Worm (Caenorhabditis elegans) whole organism, L3 larva: Measurements from ENCODE around the gene T08H10.3.

ENCODE experiments used
- ama-1 ChIP-seq: fragments of 150-350 bp; optimal IDR thresholded peaks from 2 replicates; lab custom pipeline; 2018
- ceh-82 ChIP-seq: fragments of 150-350 bp; optimal IDR thresholded peaks from 2 replicates; lab custom pipeline; 2014; ENCODE audit warnings: missing biosample characterization, missing genetic modification characterization
- egl-5 ChIP-seq: fragments of 150-350 bp; optimal IDR thresholded peaks from 2 replicates; lab custom pipeline; 2017; ENCODE audit warnings: missing biosample characterization, missing genetic modification reagents, missing genetic modification characterization, inconsistent platforms
- jun-1 ChIP-seq: fragments of 150-350 bp; optimal IDR thresholded peaks from 2 replicates; lab custom pipeline; 2014; ENCODE audit warnings: missing biosample characterization, missing genetic modification reagents, missing genetic modification characterization
- lin-39 ChIP-seq: fragments of 150-350 bp; optimal IDR thresholded peaks from 2 replicates; lab custom pipeline; 2018; ENCODE audit warnings: missing biosample characterization, missing genetic modification reagents, missing genetic modification characterization
- nfya-1 ChIP-seq: sonication (generic microtip); optimal IDR thresholded peaks from 2 replicates; lab custom pipeline; 2017; ENCODE audit warnings: missing genetic modification characterization, mild to moderate bottlenecking, missing compliant biosample characterization, antibody characterized with exemption, moderate library complexity; ENCODE audit not compliant: insufficient read depth
- nhr-11 ChIP-seq: fragments of 150-350 bp; optimal IDR thresholded peaks from 2 replicates; lab custom pipeline; 2014; ENCODE audit warnings: missing biosample characterization, missing genetic modification characterization
- nhr-76 ChIP-seq: fragments of 150-350 bp; sonication (generic microtip); optimal IDR thresholded peaks from 5 replicates; lab custom pipeline; 2014; ENCODE audit warnings: missing biosample characterization, missing genetic modification characterization
- sea-2 ChIP-seq: fragments of 150-350 bp; sonication (generic microtip); optimal IDR thresholded peaks from 4 replicates; lab custom pipeline; 2014; ENCODE audit warnings: missing biosample characterization, missing genetic modification reagents, missing genetic modification characterization
- ztf-11 ChIP-seq: fragments of 150-350 bp; optimal IDR thresholded peaks from 2 replicates; lab custom pipeline; 2014; ENCODE audit warnings: missing biosample characterization, missing genetic modification characterization

ce11 chrV:4496104-4496586 lies 25.0 kb downstream of the T08H10.3 start:
- TF ChIP-seq nhr-76 (tag; lab: Kevin White, UChicago) = no peak
- no peak for TF ChIP-seq ceh-82 (tag; lab: Kevin White, UChicago)
- no peak for TF ChIP-seq nfya-1 (tag; lab: Kevin White, UChicago)
- no peak for TF ChIP-seq nhr-11
- no peak for TF ChIP-seq ztf-11 (tag; lab: Kevin White, UChicago)
- no peak for TF ChIP-seq ama-1
- no peak for TF ChIP-seq egl-5 (tag; lab: Kevin White, UChicago)
- no peak for TF ChIP-seq jun-1 (tag; lab: Kevin White, UChicago)
- no peak for TF ChIP-seq lin-39 (tag; lab: Kevin White, UChicago)
- no peak for TF ChIP-seq sea-2 (GFP tag; lab: Kevin White, UChicago)
